Fruit fly (Drosophila melanogaster) whole organism, embryonic: Measurements from ENCODE around the gene CG5986.

Source experiments
- CG10462 ChIP-seq: fragments of 200-800 bp; sonication (Bioruptor generic); optimal IDR thresholded peaks from 2 replicates; lab custom pipeline; 2016; ENCODE audit warnings: missing biosample characterization, missing genetic modification characterization
- CG10565 ChIP-seq: fragments of 200-800 bp; sonication (Bioruptor generic); optimal IDR thresholded peaks from 3 replicates; lab custom pipeline; 2016; ENCODE audit warnings: missing biosample characterization, mild to moderate bottlenecking, missing genetic modification characterization
- CG10654 ChIP-seq: fragments of 200-800 bp; sonication (Bioruptor generic); optimal IDR thresholded peaks from 2 replicates; lab custom pipeline; 2016; ENCODE audit warnings: missing biosample characterization, missing genetic modification characterization
- CG11093 ChIP-seq: fragments of 200-800 bp; sonication (Bioruptor generic); IDR thresholded peaks from 3 replicates; pipeline ENCODE4 v1.3.6; 2022; ENCODE audit warnings: missing biosample characterization, missing genetic modification characterization
- CG11723 ChIP-seq: fragments of 200-800 bp; sonication (Bioruptor generic); optimal IDR thresholded peaks from 2 replicates; lab custom pipeline; 2017; ENCODE audit warnings: missing biosample characterization, mild to moderate bottlenecking, missing genetic modification characterization
- CG14050 ChIP-seq: fragments of 200-800 bp; sonication (Bioruptor generic); IDR thresholded peaks from 3 replicates; pipeline ENCODE4 v1.3.6; 2022; ENCODE audit warnings: missing biosample characterization, missing genetic modification characterization
- CG1529 ChIP-seq: fragments of 200-800 bp; sonication (Bioruptor generic); optimal IDR thresholded peaks from 3 replicates; lab custom pipeline; 2018; ENCODE audit warnings: missing biosample characterization, missing genetic modification characterization
- CG16779 ChIP-seq: fragments of 200-800 bp; sonication (Bioruptor generic); IDR thresholded peaks from 2 replicates; pipeline ENCODE4 v1.3.6; 2022; ENCODE audit warnings: missing biosample characterization, missing genetic modification characterization
- CG18262 ChIP-seq: fragments of 200-800 bp; optimal IDR thresholded peaks from 3 replicates; lab custom pipeline; 2019; ENCODE audit warnings: missing biosample characterization, mild to moderate bottlenecking, missing genetic modification characterization, moderate library complexity
- CG2120 ChIP-seq: fragments of 200-800 bp; sonication (Bioruptor generic); optimal IDR thresholded peaks from 3 replicates; lab custom pipeline; 2016; ENCODE audit warnings: missing biosample characterization, missing genetic modification characterization
- CG2129 ChIP-seq: fragments of 200-800 bp; sonication (Bioruptor generic); IDR thresholded peaks from 2 replicates; pipeline ENCODE4 v1.3.6; 2022; ENCODE audit warnings: missing biosample characterization, missing genetic modification characterization; ENCODE audit not compliant: partially characterized antibody
- CG4424 ChIP-seq: fragments of 200-800 bp; sonication (Bioruptor generic); optimal IDR thresholded peaks from 3 replicates; lab custom pipeline; 2016; ENCODE audit warnings: missing biosample characterization, missing genetic modification characterization
- CG7271 ChIP-seq: fragments of 200-800 bp; sonication (Bioruptor generic); optimal IDR thresholded peaks from 2 replicates; lab custom pipeline; 2018; ENCODE audit warnings: missing biosample characterization, mild to moderate bottlenecking, missing genetic modification characterization, moderate library complexity
- CG7839 ChIP-seq: fragments of 200-800 bp; sonication (Bioruptor generic); optimal IDR thresholded peaks from 3 replicates; lab custom pipeline; 2018; ENCODE audit warnings: missing biosample characterization, mild to moderate bottlenecking, missing genetic modification characterization, moderate library complexity
- Ets97D ChIP-seq: fragments of 200-800 bp; sonication (Bioruptor generic); optimal IDR thresholded peaks from 3 replicates; lab custom pipeline; 2016; ENCODE audit warnings: missing biosample characterization, missing genetic modification characterization
- Fer1 ChIP-seq: fragments of 200-800 bp; sonication (Bioruptor generic); optimal IDR thresholded peaks from 2 replicates; lab custom pipeline; 2017; ENCODE audit warnings: missing biosample characterization, mild to moderate bottlenecking, missing genetic modification characterization
- GATAe ChIP-seq: fragments of 200-800 bp; sonication (Bioruptor generic); conservative IDR thresholded peaks from 2 replicates; pipeline ENCODE4 v1.3.6; 2022; ENCODE audit warnings: missing biosample characterization, missing genetic modification characterization
- Gug ChIP-seq: fragments of 200-800 bp; sonication (Bioruptor generic); IDR thresholded peaks from 4 replicates; pipeline ENCODE4 v1.3.6; 2022; ENCODE audit warnings: missing biosample characterization, missing genetic modification characterization
- Hand ChIP-seq: fragments of 200-800 bp; sonication (Bioruptor generic); optimal IDR thresholded peaks from 2 replicates; lab custom pipeline; 2017; ENCODE audit warnings: mild to moderate bottlenecking, missing biosample characterization, missing genetic modification reagents, missing genetic modification characterization
- Hr3 ChIP-seq: fragments of 200-800 bp; sonication (Bioruptor generic); optimal IDR thresholded peaks from 3 replicates; lab custom pipeline; 2016; ENCODE audit warnings: missing biosample characterization, missing genetic modification characterization
- Mad ChIP-seq: fragments of 200-800 bp; sonication (Bioruptor generic); optimal IDR thresholded peaks from 2 replicates; lab custom pipeline; 2016; ENCODE audit warnings: missing biosample characterization, missing genetic modification characterization
- Meics ChIP-seq: fragments of 200-800 bp; sonication (Bioruptor generic); optimal IDR thresholded peaks from 2 replicates; lab custom pipeline; 2017; ENCODE audit warnings: missing biosample characterization, mild to moderate bottlenecking, missing genetic modification characterization
- NFAT ChIP-seq: fragments of 200-800 bp; sonication (Bioruptor generic); IDR thresholded peaks from 2 replicates; pipeline ENCODE4 v1.3.6; 2022; ENCODE audit warnings: missing biosample characterization, missing genetic modification characterization
- NK7.1 ChIP-seq: fragments of 200-800 bp; sonication (Bioruptor generic); optimal IDR thresholded peaks from 3 replicates; lab custom pipeline; 2016; ENCODE audit warnings: missing biosample characterization, missing genetic modification characterization
- Nf-YB ChIP-seq: fragments of 200-800 bp; sonication (Bioruptor generic); optimal IDR thresholded peaks from 3 replicates; lab custom pipeline; 2019; ENCODE audit warnings: missing biosample characterization, mild to moderate bottlenecking, missing genetic modification characterization, moderate library complexity
- Rfx ChIP-seq: fragments of 200-800 bp; sonication (Bioruptor generic); IDR thresholded peaks from 2 replicates; pipeline ENCODE4 v1.3.6; 2022; ENCODE audit warnings: missing biosample characterization, missing genetic modification characterization
- Taf1 ChIP-seq: fragments of 200-800 bp; sonication (Bioruptor generic); IDR thresholded peaks from 2 replicates; pipeline ENCODE4 v1.3.6; 2022; ENCODE audit warnings: missing biosample characterization, missing genetic modification characterization
- ap ChIP-seq: fragments of 200-800 bp; sonication (Bioruptor generic); IDR thresholded peaks from 2 replicates; pipeline ENCODE4 v1.3.6; 2022; ENCODE audit warnings: missing biosample characterization, missing genetic modification characterization
- br ChIP-seq: fragments of >200 bp; optimal IDR thresholded peaks from 2 replicates; lab custom pipeline; 2017
- corto ChIP-seq: fragments of 200-800 bp; sonication (Bioruptor generic); optimal IDR thresholded peaks from 2 replicates; lab custom pipeline; 2016; ENCODE audit warnings: missing biosample characterization, mild to moderate bottlenecking, missing genetic modification characterization, moderate library complexity
- dmrt99B ChIP-seq: fragments of 200-800 bp; sonication (Bioruptor generic); optimal IDR thresholded peaks from 2 replicates; lab custom pipeline; 2018; ENCODE audit warnings: missing biosample characterization, mild to moderate bottlenecking, missing genetic modification characterization, moderate library complexity
- ewg ChIP-seq: fragments of 200-800 bp; sonication (Bioruptor generic); optimal IDR thresholded peaks from 3 replicates; lab custom pipeline; 2017; ENCODE audit warnings: mild to moderate bottlenecking, missing biosample characterization, missing genetic modification reagents, missing genetic modification characterization
- fru ChIP-seq: fragments of >200 bp; optimal IDR thresholded peaks from 2 replicates; lab custom pipeline; 2017
- gcm ChIP-seq: fragments of 200-800 bp; sonication (Bioruptor generic); optimal IDR thresholded peaks from 2 replicates; lab custom pipeline; 2019; ENCODE audit warnings: missing biosample characterization, mild to moderate bottlenecking, missing genetic modification characterization, moderate library complexity
- gro ChIP-seq: fragments of 200-800 bp; sonication (Bioruptor generic); optimal IDR thresholded peaks from 2 replicates; lab custom pipeline; 2016; ENCODE audit warnings: missing biosample characterization, missing genetic modification characterization
- hkb ChIP-seq, 2 experiments: fragments of 200-800 bp in 1 of 2; fragments of >200 bp in 1 of 2; sonication (Bioruptor generic) in 1 of 2; IDR thresholded peaks in 1 of 2; optimal IDR thresholded peaks in 1 of 2; 2 replicates each; pipeline versions ENCODE4 v1.3.6 to Lab custom; 2017 to 2022; ENCODE audit warnings: missing biosample characterization in 1 of 2, missing genetic modification characterization in 1 of 2
- klu ChIP-seq: fragments of 200-800 bp; sonication (Bioruptor generic); IDR thresholded peaks from 2 replicates; pipeline ENCODE4 v1.3.6; 2022; ENCODE audit warnings: missing biosample characterization, missing genetic modification characterization
- lola ChIP-seq, 3 experiments: fragments of >200 bp in 2 of 3; fragments of 200-800 bp in 1 of 3; sonication (Bioruptor generic) in 1 of 3; optimal IDR thresholded peaks; 2 replicates each; lab custom pipeline; 2017 to 2019; ENCODE audit warnings: missing biosample characterization in 3 of 3, missing genetic modification characterization in 3 of 3, mild to moderate bottlenecking in 1 of 3, moderate library complexity in 1 of 3
- luna ChIP-seq: fragments of 200-800 bp; sonication (Bioruptor generic); optimal IDR thresholded peaks from 2 replicates; lab custom pipeline; 2016; ENCODE audit warnings: missing biosample characterization, missing genetic modification characterization
- onecut ChIP-seq: fragments of 200-800 bp; sonication (Bioruptor generic); IDR thresholded peaks from 2 replicates; pipeline ENCODE4 v1.3.6; 2022; ENCODE audit warnings: missing biosample characterization, missing genetic modification characterization
- pan ChIP-seq, 4 experiments: fragments of >200 bp in 3 of 4; fragments of 200-800 bp in 1 of 4; sonication (Bioruptor generic) in 1 of 4; optimal IDR thresholded peaks in 3 of 4; IDR thresholded peaks in 1 of 4; 2 replicates each; pipeline versions ENCODE4 v1.3.6 to Lab custom; 2017 to 2022; ENCODE audit warnings: missing biosample characterization in 2 of 4, missing genetic modification characterization in 2 of 4, mixed read lengths in 1 of 4
- prd ChIP-seq, 3 experiments: fragments of >200 bp in 2 of 3; fragments of 200-800 bp in 1 of 3; sonication (Bioruptor generic) in 1 of 3; optimal IDR thresholded peaks in 2 of 3; IDR thresholded peaks in 1 of 3; 2 replicates in 2 of 3; 3 replicates in 1 of 3; pipeline versions ENCODE4 v1.3.6 to Lab custom; 2017 to 2022; ENCODE audit warnings: missing biosample characterization in 1 of 3, missing genetic modification characterization in 1 of 3
- scrt ChIP-seq: fragments of 200-800 bp; sonication (Bioruptor generic); optimal IDR thresholded peaks from 2 replicates; lab custom pipeline; 2018; ENCODE audit warnings: missing biosample characterization, mild to moderate bottlenecking, missing genetic modification characterization, moderate library complexity
- sisA ChIP-seq: fragments of 200-800 bp; sonication (Bioruptor generic); IDR thresholded peaks from 2 replicates; pipeline ENCODE4 v1.3.6; 2022; ENCODE audit warnings: missing biosample characterization, missing genetic modification characterization
- slbo ChIP-seq: fragments of 200-800 bp; sonication (Bioruptor generic); IDR thresholded peaks from 2 replicates; pipeline ENCODE4 v1.3.6; 2022; ENCODE audit warnings: missing biosample characterization, missing genetic modification characterization
- ssp ChIP-seq: fragments of 200-800 bp; sonication (Bioruptor generic); IDR thresholded peaks from 2 replicates; pipeline ENCODE4 v1.3.6; 2022; ENCODE audit warnings: missing biosample characterization, missing genetic modification characterization
- wdn ChIP-seq: fragments of 200-800 bp; sonication (Bioruptor generic); IDR thresholded peaks from 2 replicates; pipeline ENCODE4 v1.3.6; 2022; ENCODE audit warnings: missing biosample characterization, missing genetic modification characterization
- yki ChIP-seq: fragments of >200 bp; optimal IDR thresholded peaks from 3 replicates; lab custom pipeline; 2018

Gene CG5986

DNA sequence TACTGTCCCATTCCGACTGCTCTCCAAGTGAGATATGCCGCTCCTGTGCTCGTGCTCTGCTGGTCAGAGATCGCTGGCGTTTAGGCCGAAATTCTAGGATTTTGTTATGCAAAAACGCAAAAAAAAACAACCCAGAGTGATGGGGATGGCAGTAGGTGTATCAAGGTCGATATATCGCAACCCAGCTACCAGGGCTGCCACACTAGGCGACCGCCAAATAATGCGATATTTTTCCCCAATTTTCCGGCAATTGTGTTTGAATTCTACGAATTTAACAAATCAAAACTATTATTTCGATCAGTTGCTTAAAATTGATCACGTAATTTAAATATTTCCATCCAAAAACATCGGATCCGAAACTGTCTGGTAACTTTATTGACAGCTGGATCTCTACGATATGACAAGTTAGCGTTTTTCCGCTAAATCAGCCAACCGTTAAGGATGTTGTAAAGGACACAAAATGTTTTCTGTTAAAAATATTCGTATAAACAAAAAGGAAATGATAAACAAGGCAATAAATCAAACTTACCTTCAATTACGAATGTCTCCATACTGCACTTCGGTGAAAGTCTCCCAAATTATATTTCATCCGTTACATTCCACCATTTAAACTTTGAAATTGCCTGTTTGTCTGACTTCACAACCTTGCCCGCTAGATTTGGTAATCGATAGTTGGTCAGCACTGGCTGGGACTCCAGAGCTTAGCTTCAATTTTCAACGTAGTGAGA, 9.9 kb upstream of the CG5986 start, which contains the start of gene spas (continued):
- TF ChIP-seq NFAT (GFP tag; lab: Robert Waterston, UW) = peak; percentile 80
- peak in 1 of 3 experiments; percentile 70 for TF ChIP-seq lola (GFP tag; optimal IDR thresholded peaks at IDR 0.05; lab: Kevin White, UChicago)
- no peak for TF ChIP-seq CG11723 (GFP tag; lab: Kevin White, UChicago)
- TF ChIP-seq fru (lab: Kevin White, UChicago) = no peak
- TF ChIP-seq CG11093 (GFP tag; lab: Robert Waterston, UW) = peak; percentile 55; the same call in 1 of the 3 replicates
- TF ChIP-seq gcm (GFP tag; lab: Kevin White, UChicago) = peak; percentile 29
- TF ChIP-seq corto (GFP tag; lab: Kevin White, UChicago) = no peak
- no peak for TF ChIP-seq CG10565
- peak; percentile 58 for TF ChIP-seq Ets97D
- peak; percentile 54 for TF ChIP-seq Meics (GFP tag; lab: Kevin White, UChicago)
- TF ChIP-seq luna (GFP tag; lab: Kevin White, UChicago) = no peak
- peak; percentile 62 for TF ChIP-seq CG10654 (GFP tag; lab: Kevin White, UChicago)
- TF ChIP-seq CG10462 (GFP tag; lab: Kevin White, UChicago) = peak; percentile 15
- TF ChIP-seq ewg (GFP tag; lab: Kevin White, UChicago) = peak; percentile 49
- peak; percentile 57 for TF ChIP-seq CG7839 (tag; lab: Kevin White, UChicago)
- TF ChIP-seq Taf1 = peak; percentile 44; the same call in 1 of the 2 replicates
- peak; percentile 31 for TF ChIP-seq Nf-YB (GFP tag; lab: Kevin White, UChicago)
- TF ChIP-seq ap (GFP tag; lab: Robert Waterston, UW) = peak; percentile 69; the same call in 1 of the 2 replicates
- peak; percentile 61 for TF ChIP-seq CG18262 (tag; lab: Kevin White, UChicago)
- TF ChIP-seq wdn = no peak; the same call in 1 of the 2 replicates
- peak; percentile 69 for TF ChIP-seq ssp
- peak; percentile 88 for TF ChIP-seq CG2129 (GFP tag; lab: Robert Waterston, UW)
- peak; percentile 14 for TF ChIP-seq gro
- peak; percentile 89 for TF ChIP-seq slbo (GFP tag; lab: Robert Waterston, UW)
- TF ChIP-seq hkb (optimal IDR thresholded peaks at IDR 0.05; lab: Kevin White, UChicago) = peak; percentile 41
- peak; percentile 55 for TF ChIP-seq hkb (GFP tag; IDR thresholded peaks at IDR 0.05; lab: Robert Waterston, UW)
- peak; percentile 26; the same call in 1 of the 2 replicates for TF ChIP-seq onecut (GFP tag; lab: Robert Waterston, UW)
- peak; percentile 82 for TF ChIP-seq Hr3 (GFP tag; lab: Kevin White, UChicago)
- no peak for TF ChIP-seq Fer1 (GFP tag; lab: Kevin White, UChicago)
- TF ChIP-seq prd (optimal IDR thresholded peaks at IDR 0.05; lab: Kevin White, UChicago) = no peak
- TF ChIP-seq prd (GFP tag; IDR thresholded peaks at IDR 0.05; lab: Robert Waterston, UW) = peak; percentile 91
- TF ChIP-seq CG2120 (GFP tag; lab: Kevin White, UChicago) = peak; percentile 88
- no peak for TF ChIP-seq pan (optimal IDR thresholded peaks at IDR 0.05; lab: Kevin White, UChicago)
- peak in 1 of 2 experiments; percentile 67 for TF ChIP-seq pan (GFP tag; optimal IDR thresholded peaks at IDR 0.05 in 1 of 2, IDR thresholded peaks at IDR 0.05 in 1 of 2)
- no peak for TF ChIP-seq dmrt99B (tag; lab: Kevin White, UChicago)
- no peak for TF ChIP-seq Hand (GFP tag; lab: Kevin White, UChicago)
- peak; percentile 49 for TF ChIP-seq CG4424 (GFP tag; lab: Kevin White, UChicago)
- peak; percentile 15 for TF ChIP-seq CG1529 (GFP tag; lab: Kevin White, UChicago)
- TF ChIP-seq Mad (GFP tag; lab: Kevin White, UChicago) = peak; percentile 74
- TF ChIP-seq NK7.1 = peak; percentile 62
- peak; percentile 21 for TF ChIP-seq CG7271 (tag; lab: Kevin White, UChicago)
- no peak for TF ChIP-seq scrt
- TF ChIP-seq klu (GFP tag; lab: Robert Waterston, UW) = peak; percentile 60; the same call in 1 of the 2 replicates
- TF ChIP-seq yki (lab: Kevin White, UChicago) = no peak
- peak; percentile 40; the same call in 2 of the 3 replicates for TF ChIP-seq CG14050 (GFP tag; lab: Robert Waterston, UW)
- TF ChIP-seq br (lab: Kevin White, UChicago) = no peak
- TF ChIP-seq CG16779 (GFP tag; lab: Robert Waterston, UW) = no peak
- peak; percentile 88 for TF ChIP-seq Gug (GFP tag; lab: Robert Waterston, UW)
- no peak for TF ChIP-seq GATAe (GFP tag; lab: Robert Waterston, UW)
- TF ChIP-seq sisA (GFP tag; lab: Robert Waterston, UW) = peak; percentile 87
- TF ChIP-seq Rfx (GFP tag; lab: Robert Waterston, UW) = peak; percentile 83
